Worm (Caenorhabditis elegans) whole organism, L2 larva: Measurements from ENCODE around the gene ZC416.2.

ENCODE experiments used
- egl-27 ChIP-seq: sonication (generic microtip); optimal IDR thresholded peaks from 3 replicates; lab custom pipeline; 2017; ENCODE audit warnings: missing biosample characterization, missing genetic modification reagents, missing genetic modification characterization
- fos-1 ChIP-seq: fragments of 150-350 bp; optimal IDR thresholded peaks from 2 replicates; lab custom pipeline; 2014; ENCODE audit warnings: missing biosample characterization, missing genetic modification characterization
- gmeb-1 ChIP-seq: fragments of 150-350 bp; optimal IDR thresholded peaks from 2 replicates; lab custom pipeline; 2014; ENCODE audit warnings: missing biosample characterization, missing genetic modification characterization
- lsy-2 ChIP-seq, 2 experiments: fragments of 150-350 bp in 1 of 2; sonication (generic microtip) in 1 of 2; optimal IDR thresholded peaks; 2 replicates each; lab custom pipeline; 2014 to 2017; ENCODE audit warnings: missing biosample characterization in 2 of 2, missing genetic modification characterization in 2 of 2
- mdl-1 ChIP-seq, 2 experiments: fragments of 150-350 bp in 1 of 2; sonication (generic microtip) in 1 of 2; optimal IDR thresholded peaks; 2 replicates each; lab custom pipeline; 2017; ENCODE audit warnings: missing biosample characterization in 2 of 2, missing genetic modification characterization in 2 of 2
- nhr-6 ChIP-seq: fragments of 150-350 bp; optimal IDR thresholded peaks from 2 replicates; lab custom pipeline; 2014; ENCODE audit warnings: missing biosample characterization, missing genetic modification characterization
- snpc-4 ChIP-seq: fragments of 150-350 bp; optimal IDR thresholded peaks from 2 replicates; lab custom pipeline; 2014; ENCODE audit warnings: missing biosample characterization, missing genetic modification characterization
- unc-39 ChIP-seq: fragments of 150-350 bp; optimal IDR thresholded peaks from 2 replicates; lab custom pipeline; 2014; ENCODE audit warnings: missing biosample characterization, missing genetic modification characterization
- unc-62 ChIP-seq: fragments of 150-350 bp; optimal IDR thresholded peaks from 2 replicates; lab custom pipeline; 2014; ENCODE audit warnings: missing biosample characterization, missing genetic modification reagents, missing genetic modification characterization

ce11 chrIV:3638250-3638926 lies 5.0 kb downstream of the ZC416.2 start:
- TF ChIP-seq snpc-4 (tag; lab: Kevin White, UChicago) (no peak), nhr-6 (tag; lab: Kevin White, UChicago) (no peak), egl-27 (tag; lab: Kevin White, UChicago) (no peak), unc-62 (no peak), mdl-1 (tag; optimal IDR thresholded peaks at IDR 0.05; lab: Kevin White, UChicago) (no peak), gmeb-1 (tag; lab: Kevin White, UChicago) (no peak), lsy-2 (tag; optimal IDR thresholded peaks at IDR 0.05; lab: Kevin White, UChicago) (no peak), fos-1 (tag; lab: Kevin White, UChicago) (no peak), unc-39 (no peak)
